Fruit fly (Drosophila melanogaster) whole organism, embryonic: ENCODE data around the gene Egfrap.

Source experiments
- B-H1 ChIP-seq: fragments of 200-800 bp; sonication (Bioruptor generic); IDR thresholded peaks from 3 replicates; pipeline ENCODE4 v1.3.6; 2022; ENCODE audit warnings: missing biosample characterization, missing genetic modification characterization
- B-H2 ChIP-seq: fragments of 200-800 bp; sonication (Bioruptor generic); optimal IDR thresholded peaks from 2 replicates; lab custom pipeline; 2018; ENCODE audit warnings: missing biosample characterization, mild to moderate bottlenecking, missing genetic modification characterization
- CG12236 ChIP-seq: fragments of 200-800 bp; sonication (Bioruptor generic); optimal IDR thresholded peaks from 2 replicates; lab custom pipeline; 2016; ENCODE audit warnings: missing biosample characterization, missing genetic modification characterization
- CG15514 ChIP-seq: fragments of 200-800 bp; sonication (Bioruptor generic); optimal IDR thresholded peaks from 3 replicates; lab custom pipeline; 2017; ENCODE audit warnings: missing biosample characterization, missing genetic modification characterization, mild to moderate bottlenecking, moderate library complexity, missing genetic modification reagents
- CG16779 ChIP-seq: fragments of 200-800 bp; sonication (Bioruptor generic); IDR thresholded peaks from 2 replicates; pipeline ENCODE4 v1.3.6; 2022; ENCODE audit warnings: missing biosample characterization, missing genetic modification characterization
- CG17568 ChIP-seq: fragments of 200-800 bp; sonication (Bioruptor generic); optimal IDR thresholded peaks from 2 replicates; lab custom pipeline; 2018; ENCODE audit warnings: missing biosample characterization, mild to moderate bottlenecking, missing genetic modification characterization, moderate library complexity
- CG18011 ChIP-seq: fragments of 200-800 bp; sonication (Bioruptor generic); optimal IDR thresholded peaks from 2 replicates; lab custom pipeline; 2017; ENCODE audit warnings: missing biosample characterization, missing genetic modification characterization, mild to moderate bottlenecking, moderate library complexity, missing genotype
- CG1832 ChIP-seq: fragments of 200-800 bp; sonication (Bioruptor generic); optimal IDR thresholded peaks from 2 replicates; lab custom pipeline; 2017; ENCODE audit warnings: missing biosample characterization, mild to moderate bottlenecking, missing genetic modification characterization, inconsistent platforms
- CG2129 ChIP-seq: fragments of 200-800 bp; sonication (Bioruptor generic); IDR thresholded peaks from 2 replicates; pipeline ENCODE4 v1.3.6; 2022; ENCODE audit warnings: missing biosample characterization, missing genetic modification characterization; ENCODE audit not compliant: partially characterized antibody
- CG31388 ChIP-seq: fragments of 200-800 bp; sonication (Bioruptor generic); optimal IDR thresholded peaks from 2 replicates; lab custom pipeline; 2016; ENCODE audit warnings: missing biosample characterization, missing genetic modification characterization
- CG3847 ChIP-seq: fragments of 200-800 bp; sonication (Bioruptor generic); IDR thresholded peaks from 2 replicates; pipeline ENCODE4 v1.3.6; 2022; ENCODE audit warnings: missing biosample characterization, missing genetic modification characterization
- CG5953 ChIP-seq: fragments of 200-800 bp; sonication (Bioruptor generic); IDR thresholded peaks from 2 replicates; pipeline ENCODE4 v1.3.6; 2022; ENCODE audit warnings: missing biosample characterization, missing genetic modification characterization
- CG6791 ChIP-seq: fragments of 200-800 bp; sonication (Bioruptor generic); IDR thresholded peaks from 3 replicates; pipeline ENCODE4 v1.3.6; 2022; ENCODE audit warnings: missing biosample characterization, missing genetic modification characterization; ENCODE audit not compliant: partially characterized antibody
- CG9437 ChIP-seq: fragments of 200-800 bp; sonication (Bioruptor generic); optimal IDR thresholded peaks from 2 replicates; lab custom pipeline; 2018; ENCODE audit warnings: missing biosample characterization, mild to moderate bottlenecking, missing genetic modification characterization
- Chrac-16 ChIP-seq: fragments of 200-800 bp; sonication (Bioruptor generic); optimal IDR thresholded peaks from 3 replicates; lab custom pipeline; 2016; ENCODE audit warnings: missing biosample characterization, missing genetic modification characterization
- D19B ChIP-seq: fragments of 200-800 bp; sonication (Bioruptor generic); optimal IDR thresholded peaks from 2 replicates; lab custom pipeline; 2017; ENCODE audit warnings: missing biosample characterization, mild to moderate bottlenecking, missing genetic modification characterization
- Dad ChIP-seq: fragments of 200-800 bp; sonication (Bioruptor generic); optimal IDR thresholded peaks from 3 replicates; lab custom pipeline; 2016; ENCODE audit warnings: missing biosample characterization, missing genetic modification characterization
- Dek ChIP-seq: fragments of 200-800 bp; sonication (Bioruptor generic); optimal IDR thresholded peaks from 3 replicates; lab custom pipeline; 2019; ENCODE audit warnings: missing biosample characterization, mild to moderate bottlenecking, missing genetic modification characterization, moderate library complexity
- Ets97D ChIP-seq: fragments of 200-800 bp; sonication (Bioruptor generic); optimal IDR thresholded peaks from 3 replicates; lab custom pipeline; 2016; ENCODE audit warnings: missing biosample characterization, missing genetic modification characterization
- Fer1 ChIP-seq: fragments of 200-800 bp; sonication (Bioruptor generic); optimal IDR thresholded peaks from 2 replicates; lab custom pipeline; 2017; ENCODE audit warnings: missing biosample characterization, mild to moderate bottlenecking, missing genetic modification characterization
- H2.0 ChIP-seq: fragments of 200-800 bp; sonication (Bioruptor generic); IDR thresholded peaks from 2 replicates; pipeline ENCODE4 v1.3.6; 2022; ENCODE audit warnings: missing biosample characterization, missing genetic modification characterization
- Hand ChIP-seq: fragments of 200-800 bp; sonication (Bioruptor generic); optimal IDR thresholded peaks from 2 replicates; lab custom pipeline; 2017; ENCODE audit warnings: mild to moderate bottlenecking, missing biosample characterization, missing genetic modification reagents, missing genetic modification characterization
- Meics ChIP-seq: fragments of 200-800 bp; sonication (Bioruptor generic); optimal IDR thresholded peaks from 2 replicates; lab custom pipeline; 2017; ENCODE audit warnings: missing biosample characterization, mild to moderate bottlenecking, missing genetic modification characterization
- Nf-YA ChIP-seq: fragments of 200-800 bp; sonication (Bioruptor generic); IDR thresholded peaks from 2 replicates; pipeline ENCODE4 v1.3.6; 2022; ENCODE audit warnings: missing biosample characterization, missing genetic modification characterization
- Oli ChIP-seq: fragments of 200-800 bp; sonication (Bioruptor generic); optimal IDR thresholded peaks from 2 replicates; lab custom pipeline; 2018; ENCODE audit warnings: missing biosample characterization, mild to moderate bottlenecking, missing genetic modification characterization, moderate library complexity
- Xbp1 ChIP-seq: fragments of 200-800 bp; sonication (Bioruptor generic); optimal IDR thresholded peaks from 3 replicates; lab custom pipeline; 2016; ENCODE audit warnings: missing biosample characterization, mild to moderate bottlenecking, missing genetic modification characterization
- YL-1 ChIP-seq: fragments of 200-800 bp; sonication (Bioruptor generic); optimal IDR thresholded peaks from 3 replicates; lab custom pipeline; 2017; ENCODE audit warnings: missing biosample characterization, mild to moderate bottlenecking, missing genetic modification characterization
- al ChIP-seq: fragments of 200-800 bp; sonication (Bioruptor generic); IDR thresholded peaks from 2 replicates; pipeline ENCODE4 v1.3.6; 2022; ENCODE audit warnings: missing biosample characterization, missing genetic modification characterization
- amos ChIP-seq: fragments of 200-800 bp; sonication (Bioruptor generic); IDR thresholded peaks from 2 replicates; pipeline ENCODE4 v1.3.6; 2022; ENCODE audit warnings: missing biosample characterization, missing genetic modification characterization; ENCODE audit not compliant: partially characterized antibody
- az2 ChIP-seq: fragments of 200-800 bp; sonication (Bioruptor generic); optimal IDR thresholded peaks from 3 replicates; lab custom pipeline; 2016; ENCODE audit warnings: missing biosample characterization, missing genetic modification characterization
- bbx ChIP-seq: fragments of 200-800 bp; sonication (Bioruptor generic); IDR thresholded peaks from 2 replicates; pipeline ENCODE4 v1.3.6; 2022; ENCODE audit warnings: missing biosample characterization, missing genetic modification characterization; ENCODE audit not compliant: partially characterized antibody
- danr ChIP-seq: fragments of 200-800 bp; sonication (Bioruptor generic); IDR thresholded peaks from 2 replicates; pipeline ENCODE4 v1.3.6; 2022; ENCODE audit warnings: missing biosample characterization, missing genetic modification characterization
- dmrt11E ChIP-seq: fragments of 200-800 bp; sonication (Bioruptor generic); optimal IDR thresholded peaks from 3 replicates; lab custom pipeline; 2018; ENCODE audit warnings: missing biosample characterization, mild to moderate bottlenecking, missing genetic modification characterization, moderate library complexity
- dpn ChIP-seq, 2 experiments: fragments of 200-800 bp; sonication (Bioruptor generic); optimal IDR thresholded peaks; 3 replicates each; lab custom pipeline; 2016; ENCODE audit warnings: missing biosample characterization in 2 of 2, missing genetic modification characterization in 2 of 2
- dysf ChIP-seq: fragments of 200-800 bp; sonication (Bioruptor generic); IDR thresholded peaks from 3 replicates; pipeline ENCODE4 v1.3.6; 2022; ENCODE audit warnings: missing biosample characterization, missing genetic modification characterization
- ewg ChIP-seq: fragments of 200-800 bp; sonication (Bioruptor generic); optimal IDR thresholded peaks from 3 replicates; lab custom pipeline; 2017; ENCODE audit warnings: mild to moderate bottlenecking, missing biosample characterization, missing genetic modification reagents, missing genetic modification characterization
- fd3F ChIP-seq: fragments of 200-800 bp; sonication (Bioruptor generic); optimal IDR thresholded peaks from 2 replicates; lab custom pipeline; 2018; ENCODE audit warnings: missing biosample characterization, mild to moderate bottlenecking, missing genetic modification characterization, moderate library complexity
- fru ChIP-seq: fragments of >200 bp; optimal IDR thresholded peaks from 2 replicates; lab custom pipeline; 2017
- grn ChIP-seq: fragments of 200-800 bp; sonication (Bioruptor generic); optimal IDR thresholded peaks from 3 replicates; lab custom pipeline; 2017; ENCODE audit warnings: missing biosample characterization, missing genetic modification characterization
- inv ChIP-seq: fragments of 200-800 bp; sonication (Bioruptor generic); IDR thresholded peaks from 2 replicates; pipeline ENCODE4 v1.3.6; 2022; ENCODE audit warnings: missing biosample characterization, missing genetic modification characterization; ENCODE audit not compliant: partially characterized antibody
- jing ChIP-seq: fragments of 200-800 bp; sonication (Bioruptor generic); optimal IDR thresholded peaks from 2 replicates; lab custom pipeline; 2018; ENCODE audit warnings: missing biosample characterization, mild to moderate bottlenecking, missing genetic modification characterization
- kah ChIP-seq: fragments of 200-800 bp; sonication (Bioruptor generic); optimal IDR thresholded peaks from 2 replicates; lab custom pipeline; 2018; ENCODE audit warnings: missing biosample characterization, mild to moderate bottlenecking, missing genetic modification characterization
- kay ChIP-seq: fragments of 200-800 bp; sonication (Bioruptor generic); optimal IDR thresholded peaks from 2 replicates; lab custom pipeline; 2016; ENCODE audit warnings: missing biosample characterization, missing genetic modification characterization
- mirr ChIP-seq: fragments of 200-800 bp; sonication (Bioruptor generic); optimal IDR thresholded peaks from 3 replicates; lab custom pipeline; 2018; ENCODE audit warnings: missing biosample characterization, mild to moderate bottlenecking, missing genetic modification characterization
- nerfin-1 ChIP-seq: fragments of 200-800 bp; sonication (Bioruptor generic); optimal IDR thresholded peaks from 3 replicates; lab custom pipeline; 2019; ENCODE audit warnings: missing biosample characterization, mild to moderate bottlenecking, missing genetic modification characterization, moderate library complexity
- pho ChIP-seq: fragments of 200-800 bp; sonication (Bioruptor generic); optimal IDR thresholded peaks from 2 replicates; lab custom pipeline; 2016; ENCODE audit warnings: missing biosample characterization, missing genetic modification characterization
- phol ChIP-seq: fragments of 200-800 bp; sonication (Bioruptor generic); optimal IDR thresholded peaks from 3 replicates; lab custom pipeline; 2018; ENCODE audit warnings: missing biosample characterization, mild to moderate bottlenecking, missing genetic modification characterization, moderate library complexity
- scrt ChIP-seq: fragments of 200-800 bp; sonication (Bioruptor generic); optimal IDR thresholded peaks from 2 replicates; lab custom pipeline; 2018; ENCODE audit warnings: missing biosample characterization, mild to moderate bottlenecking, missing genetic modification characterization, moderate library complexity
- tap ChIP-seq: fragments of 200-800 bp; optimal IDR thresholded peaks from 3 replicates; lab custom pipeline; 2019; ENCODE audit warnings: missing biosample characterization, mild to moderate bottlenecking, missing genetic modification characterization, moderate library complexity
- wdn ChIP-seq: fragments of 200-800 bp; sonication (Bioruptor generic); IDR thresholded peaks from 2 replicates; pipeline ENCODE4 v1.3.6; 2022; ENCODE audit warnings: missing biosample characterization, missing genetic modification characterization
- wor ChIP-seq: fragments of 200-800 bp; sonication (Bioruptor generic); IDR thresholded peaks from 2 replicates; pipeline ENCODE4 v1.3.6; 2022; ENCODE audit warnings: missing biosample characterization, missing genetic modification characterization
- yki ChIP-seq: fragments of >200 bp; optimal IDR thresholded peaks from 3 replicates; lab custom pipeline; 2018

The Egfrap gene

DNA sequence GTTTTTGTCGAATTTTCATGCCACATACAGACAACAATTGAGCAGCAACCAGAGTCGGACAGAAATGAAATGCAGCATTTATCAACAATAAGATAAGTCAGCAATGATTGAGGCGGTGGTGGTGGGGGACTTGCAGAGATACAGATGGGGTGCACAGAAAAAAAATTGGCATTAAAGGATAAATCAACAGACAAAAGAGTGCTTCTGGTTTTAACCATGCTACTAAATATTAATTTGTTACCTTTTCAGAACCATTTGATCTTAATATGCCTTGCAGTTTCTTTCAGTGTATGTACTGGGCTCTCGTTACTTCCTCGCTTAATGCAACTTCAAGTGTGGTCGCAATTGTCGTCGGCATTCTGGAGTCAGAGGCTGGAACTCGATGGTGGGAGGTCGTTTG is 38.2 kb upstream of the Egfrap start (continued):
- TF ChIP-seq pho (GFP tag; lab: Kevin White, UChicago), result no peak
- no peak for TF ChIP-seq fd3F
- TF ChIP-seq CG18011 (GFP tag; lab: Kevin White, UChicago), result no peak
- TF ChIP-seq B-H2, result no peak
- no peak for TF ChIP-seq YL-1 (GFP tag; lab: Kevin White, UChicago)
- no peak for TF ChIP-seq yki (lab: Kevin White, UChicago)
- TF ChIP-seq Oli (tag; lab: Kevin White, UChicago), result peak; percentile 35
- no peak for TF ChIP-seq wdn (GFP tag; lab: Robert Waterston, UW)
- peak; percentile 19 for TF ChIP-seq CG31388 (GFP tag; lab: Kevin White, UChicago)
- no peak for TF ChIP-seq grn (GFP tag; lab: Kevin White, UChicago)
- TF ChIP-seq jing, result no peak
- TF ChIP-seq CG5953 (GFP tag; lab: Robert Waterston, UW), result no peak; the same call in 1 of the 2 replicates
- no peak for TF ChIP-seq bbx
- TF ChIP-seq B-H1 (GFP tag; lab: Robert Waterston, UW), result no peak
- no peak for TF ChIP-seq CG12236 (GFP tag; lab: Kevin White, UChicago)
- peak; percentile 38 for TF ChIP-seq Dad (GFP tag; lab: Kevin White, UChicago)
- no peak for TF ChIP-seq CG2129 (GFP tag; lab: Robert Waterston, UW)
- TF ChIP-seq Fer1 (GFP tag; lab: Kevin White, UChicago), result no peak
- no peak for TF ChIP-seq al (GFP tag; lab: Robert Waterston, UW)
- TF ChIP-seq CG6791, result no peak
- no peak for TF ChIP-seq D19B
- TF ChIP-seq CG3847 (GFP tag; lab: Robert Waterston, UW), result no peak
- TF ChIP-seq Xbp1 (GFP tag; lab: Kevin White, UChicago), result no peak
- no peak for TF ChIP-seq Ets97D
- no peak for TF ChIP-seq Meics (GFP tag; lab: Kevin White, UChicago)
- TF ChIP-seq CG17568 (GFP tag; lab: Kevin White, UChicago), result no peak
- no peak for TF ChIP-seq Hand (GFP tag; lab: Kevin White, UChicago)
- TF ChIP-seq tap (tag; lab: Kevin White, UChicago), result no peak
- TF ChIP-seq nerfin-1, result peak; percentile 29
- no peak for TF ChIP-seq scrt
- no peak for TF ChIP-seq mirr (GFP tag; lab: Kevin White, UChicago)
- TF ChIP-seq H2.0 (GFP tag; lab: Robert Waterston, UW), result no peak
- peak; percentile 13 to 20 for TF ChIP-seq dpn (GFP tag; optimal IDR thresholded peaks at IDR 0.05; lab: Kevin White, UChicago)
- 0 out of 2 replicates have a peak, but pooled peaks have one; percentile 11 for TF ChIP-seq wor
- peak; percentile 11 for TF ChIP-seq ewg (GFP tag; lab: Kevin White, UChicago)
- TF ChIP-seq dmrt11E, result peak; percentile 70
- no peak for TF ChIP-seq CG16779 (GFP tag; lab: Robert Waterston, UW)
- TF ChIP-seq CG15514, result no peak
- peak; percentile 75 for TF ChIP-seq phol
- TF ChIP-seq kay, result peak; percentile 16
- peak; percentile 52; the same call in 1 of the 3 replicates for TF ChIP-seq dysf (GFP tag; lab: Robert Waterston, UW)
- TF ChIP-seq Dek (tag; lab: Kevin White, UChicago), result no peak
- TF ChIP-seq Nf-YA (GFP tag; lab: Robert Waterston, UW), result no peak
- TF ChIP-seq kah (GFP tag; lab: Kevin White, UChicago), result no peak
- peak; percentile 21 for TF ChIP-seq az2
- TF ChIP-seq CG1832, result no peak
- TF ChIP-seq Chrac-16 (GFP tag; lab: Kevin White, UChicago), result peak; percentile 17
- TF ChIP-seq danr (GFP tag; lab: Robert Waterston, UW), result peak; percentile 39; the same call in 1 of the 2 replicates
- no peak for TF ChIP-seq CG9437
- TF ChIP-seq inv, result no peak
- TF ChIP-seq fru, result no peak
- TF ChIP-seq amos (GFP tag; lab: Robert Waterston, UW), result no peak
